Worm (Caenorhabditis elegans) whole organism, L2 larva: Measurements from ENCODE around the gene E02H9.1.
A peak's percentile ranks its signal among the peaks of the same experiment; 100 is the strongest.
"Not testable (repeated sequence)": the region's sequence is repeated elsewhere in the genome, so short reads cannot be mapped to it uniquely, and the experiment has no call there.

Experiments used
- C34F6.9 ChIP-seq: fragments of 150-350 bp; optimal IDR thresholded peaks from 2 replicates; lab custom pipeline; 2014; ENCODE audit warnings: missing biosample characterization, missing genetic modification characterization
- F13H6.1 ChIP-seq: sonication (generic microtip); optimal IDR thresholded peaks from 2 replicates; lab custom pipeline; 2016; ENCODE audit warnings: missing genetic modification characterization, missing compliant biosample characterization
- R02D3.7 ChIP-seq: fragments of 150-350 bp; optimal IDR thresholded peaks from 2 replicates; lab custom pipeline; 2014; ENCODE audit warnings: missing biosample characterization, missing genetic modification characterization
- Y55F3AM.14 ChIP-seq: fragments of 200-800 bp; sonication (Bioruptor generic); optimal IDR thresholded peaks from 2 replicates; lab custom pipeline; 2018; ENCODE audit warnings: mild to moderate bottlenecking, missing genetic modification characterization, missing compliant biosample characterization
- alr-1 ChIP-seq: fragments of 150-350 bp; optimal IDR thresholded peaks from 2 replicates; lab custom pipeline; 2014; ENCODE audit warnings: missing biosample characterization, missing genetic modification characterization
- aly-2 ChIP-seq: fragments of 150-350 bp; optimal IDR thresholded peaks from 2 replicates; lab custom pipeline; 2014; ENCODE audit warnings: missing biosample characterization, missing genetic modification characterization
- ama-1 ChIP-seq: fragments of 150-350 bp; optimal IDR thresholded peaks from 2 replicates; lab custom pipeline; 2018; ENCODE audit warnings: inconsistent platforms
- blmp-1 ChIP-seq: sonication (generic microtip); optimal IDR thresholded peaks from 2 replicates; lab custom pipeline; 2017; ENCODE audit warnings: missing genetic modification characterization, mild to moderate bottlenecking, missing compliant biosample characterization, antibody characterized with exemption, moderate library complexity; ENCODE audit not compliant: insufficient read depth
- ceh-82 ChIP-seq: fragments of 150-350 bp; optimal IDR thresholded peaks from 2 replicates; lab custom pipeline; 2014; ENCODE audit warnings: missing biosample characterization, missing genetic modification characterization
- crh-2 ChIP-seq: sonication (generic microtip); optimal IDR thresholded peaks from 2 replicates; lab custom pipeline; 2017; ENCODE audit warnings: missing biosample characterization, missing genetic modification characterization
- dmd-4 ChIP-seq: sonication (generic microtip); optimal IDR thresholded peaks from 2 replicates; lab custom pipeline; 2017; ENCODE audit warnings: missing biosample characterization, missing genetic modification characterization
- elt-1 ChIP-seq: fragments of 150-350 bp; optimal IDR thresholded peaks from 2 replicates; lab custom pipeline; 2014; ENCODE audit warnings: missing biosample characterization, missing genetic modification characterization
- elt-3 ChIP-seq: sonication (generic microtip); optimal IDR thresholded peaks from 2 replicates; lab custom pipeline; 2017; ENCODE audit warnings: missing biosample characterization, missing genetic modification characterization
- fos-1 ChIP-seq: fragments of 150-350 bp; optimal IDR thresholded peaks from 2 replicates; lab custom pipeline; 2014; ENCODE audit warnings: missing biosample characterization, missing genetic modification characterization
- gmeb-1 ChIP-seq: fragments of 150-350 bp; optimal IDR thresholded peaks from 2 replicates; lab custom pipeline; 2014; ENCODE audit warnings: missing biosample characterization, missing genetic modification characterization
- lin-11 ChIP-seq: fragments of 150-350 bp; sonication (generic microtip); optimal IDR thresholded peaks from 2 replicates; lab custom pipeline; 2014; ENCODE audit warnings: missing biosample characterization, missing genetic modification characterization, inconsistent platforms, mixed read lengths
- lin-13 ChIP-seq: fragments of 150-350 bp; optimal IDR thresholded peaks from 2 replicates; lab custom pipeline; 2014; ENCODE audit warnings: missing biosample characterization, missing genetic modification reagents, missing genetic modification characterization
- mab-5 ChIP-seq: fragments of 150-350 bp; optimal IDR thresholded peaks from 2 replicates; lab custom pipeline; 2014; ENCODE audit warnings: missing biosample characterization, missing genetic modification characterization
- mbf-1 ChIP-seq: sonication (generic microtip); optimal IDR thresholded peaks from 2 replicates; lab custom pipeline; 2017; ENCODE audit warnings: missing biosample characterization, missing genetic modification characterization
- nhr-10 ChIP-seq: sonication (generic microtip); optimal IDR thresholded peaks from 2 replicates; lab custom pipeline; 2017; ENCODE audit warnings: missing biosample characterization, missing genetic modification characterization
- nhr-11 ChIP-seq: fragments of 150-350 bp; optimal IDR thresholded peaks from 2 replicates; lab custom pipeline; 2014; ENCODE audit warnings: missing biosample characterization, missing genetic modification characterization
- nhr-129 ChIP-seq: fragments of 150-350 bp; optimal IDR thresholded peaks from 2 replicates; lab custom pipeline; 2014; ENCODE audit warnings: missing biosample characterization, missing genetic modification characterization
- nhr-21 ChIP-seq: fragments of 150-350 bp; optimal IDR thresholded peaks from 2 replicates; lab custom pipeline; 2014; ENCODE audit warnings: missing biosample characterization, missing genetic modification characterization
- nhr-23 ChIP-seq: fragments of 150-350 bp; optimal IDR thresholded peaks from 2 replicates; lab custom pipeline; 2014; ENCODE audit warnings: missing biosample characterization, missing genetic modification reagents, missing genetic modification characterization
- nhr-237 ChIP-seq: fragments of 150-350 bp; optimal IDR thresholded peaks from 2 replicates; lab custom pipeline; 2014; ENCODE audit warnings: missing biosample characterization, missing genetic modification characterization
- nhr-25 ChIP-seq: fragments of 150-350 bp; sonication (generic microtip); optimal IDR thresholded peaks from 3 replicates; lab custom pipeline; 2014; ENCODE audit warnings: missing biosample characterization, missing genetic modification characterization
- nhr-77 ChIP-seq: fragments of 150-350 bp; optimal IDR thresholded peaks from 2 replicates; lab custom pipeline; 2014; ENCODE audit warnings: missing biosample characterization, missing genetic modification characterization
- sem-4 ChIP-seq: fragments of 150-350 bp; optimal IDR thresholded peaks from 2 replicates; lab custom pipeline; 2014; ENCODE audit warnings: missing biosample characterization, missing genetic modification reagents, missing genetic modification characterization
- skn-1 ChIP-seq: sonication (generic microtip); optimal IDR thresholded peaks from 2 replicates; lab custom pipeline; 2017; ENCODE audit warnings: missing biosample characterization, missing genetic modification characterization
- sma-9 ChIP-seq, 2 experiments: fragments of 150-350 bp in 1 of 2; sonication (generic microtip) in 1 of 2; optimal IDR thresholded peaks; 2 replicates each; lab custom pipeline; 2014 to 2016; ENCODE audit warnings: missing genetic modification characterization in 2 of 2, mild to moderate bottlenecking in 1 of 2, missing biosample characterization in 1 of 2, missing compliant biosample characterization in 1 of 2, missing genetic modification reagents in 1 of 2, moderate library complexity in 1 of 2
- snpc-4 ChIP-seq: fragments of 150-350 bp; optimal IDR thresholded peaks from 2 replicates; lab custom pipeline; 2014; ENCODE audit warnings: missing biosample characterization, missing genetic modification characterization
- unc-39 ChIP-seq: fragments of 150-350 bp; optimal IDR thresholded peaks from 2 replicates; lab custom pipeline; 2014; ENCODE audit warnings: missing biosample characterization, missing genetic modification characterization
- unc-55 ChIP-seq: fragments of 150-350 bp; sonication (generic microtip); optimal IDR thresholded peaks from 3 replicates; lab custom pipeline; 2014; ENCODE audit warnings: missing biosample characterization, missing genetic modification reagents, missing genetic modification characterization
- unc-62 ChIP-seq: fragments of 150-350 bp; optimal IDR thresholded peaks from 2 replicates; lab custom pipeline; 2014; ENCODE audit warnings: missing biosample characterization, missing genetic modification reagents, missing genetic modification characterization
- ztf-1 ChIP-seq: fragments of 200-800 bp; sonication (Bioruptor generic); conservative IDR thresholded peaks from 2 replicates; pipeline ENCODE4 v1.3.6; 2022; ENCODE audit warnings: missing genetic modification characterization, missing compliant biosample characterization
- ztf-11 ChIP-seq: sonication (generic microtip); optimal IDR thresholded peaks from 2 replicates; lab custom pipeline; 2017; ENCODE audit warnings: missing biosample characterization, missing genetic modification characterization
- ztf-4 ChIP-seq: fragments of 150-350 bp; optimal IDR thresholded peaks from 2 replicates; lab custom pipeline; 2014; ENCODE audit warnings: missing biosample characterization, missing genetic modification characterization

E02H9.1 gene

ce11 chrIII:2435373-2435772, 32.9 kb upstream of the E02H9.1 start, which contains the start of gene W04B5.6:
Gene W04B5.6 (minus strand): TSS chrIII:2435473.
- TF ChIP-seq ztf-1; ceh-82 (tag; lab: Kevin White, UChicago); nhr-23 (tag; lab: Kevin White, UChicago): not testable (repeated sequence)

ce11 chrIII:2435805-2436204, 32.5 kb upstream of the E02H9.1 start, which contains the start of gene E02H9.6:
Gene E02H9.6 (plus strand): TSS chrIII:2436105.
- not testable (repeated sequence) for TF ChIP-seq lin-13 (GFP tag; lab: Kevin White, UChicago); aly-2 (tag; lab: Kevin White, UChicago); skn-1

DNA sequence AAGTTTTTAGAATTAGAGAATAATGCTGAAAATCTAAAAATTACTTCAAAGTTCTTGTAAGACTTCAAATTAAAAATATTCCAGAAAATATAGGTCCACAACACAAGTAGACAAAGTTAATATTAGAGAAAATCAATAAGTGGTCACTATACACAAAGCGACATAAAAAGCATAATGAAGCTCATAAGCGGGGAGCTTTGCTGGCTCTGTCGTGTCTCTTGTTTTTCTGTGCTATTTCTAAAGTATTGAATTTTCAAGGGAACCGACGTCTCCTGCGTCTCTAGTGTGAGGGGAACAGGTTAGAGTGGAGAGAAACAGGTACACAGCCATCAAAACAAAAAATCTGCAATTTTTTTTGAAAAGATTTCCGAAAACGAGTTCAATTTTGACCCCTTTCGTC, 29.7 kb upstream of the E02H9.1 start, which contains the start of gene E02H9.13:
Gene E02H9.13 (minus strand): TSS at position 199 of the 400 bp plus-strand sequence.
- TF ChIP-seq unc-55 (GFP tag; lab: Kevin White, UChicago) (peak; percentile 81), sem-4 (tag; lab: Kevin White, UChicago) (no peak), C34F6.9 (peak; percentile 16)

DNA sequence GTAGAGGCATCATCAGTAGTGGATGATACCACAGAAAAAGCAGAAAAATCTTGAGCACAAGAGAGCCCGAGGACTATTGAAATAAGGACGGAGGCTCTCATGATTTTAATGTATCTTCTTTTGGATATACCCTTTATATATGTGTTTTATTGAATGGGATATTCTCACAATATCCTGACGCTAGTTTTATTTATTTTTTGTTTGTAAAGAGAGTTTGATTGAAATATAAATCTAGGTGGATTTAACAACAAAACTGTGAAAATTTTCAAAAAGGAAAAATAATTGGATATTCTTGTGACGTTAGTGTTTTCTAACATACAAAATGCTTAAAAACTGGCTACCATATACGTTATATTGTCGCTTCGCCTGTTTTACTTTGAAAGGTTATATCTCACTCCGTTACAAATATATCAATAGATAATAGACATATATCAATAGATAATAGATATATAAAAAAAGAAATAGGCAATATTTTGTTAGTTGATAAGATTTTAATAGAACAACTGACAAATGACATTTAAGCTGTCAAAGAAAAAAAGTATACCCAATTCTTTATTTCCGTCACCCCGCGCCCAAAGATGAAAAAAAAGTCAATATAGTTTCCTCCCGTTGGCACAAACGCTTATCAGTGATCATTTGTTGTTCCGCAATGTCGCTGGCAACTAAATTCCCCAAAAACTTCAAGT, 22.6 kb upstream of the E02H9.1 start, which contains the start of the genes E02H9.7 and klo-2:
Gene E02H9.7 (minus strand): TSS at position 101 of the 686 bp plus-strand sequence.
Gene klo-2 (plus strand): TSS at position 636 of the 686 bp plus-strand sequence.
- TF ChIP-seq sma-9 (GFP tag; optimal IDR thresholded peaks at IDR 0.05; lab: Kevin White, UChicago) (no peak), sma-9 (tag; optimal IDR thresholded peaks at IDR 0.05; lab: Kevin White, UChicago) (no peak), nhr-11 (tag; lab: Kevin White, UChicago) (no peak), ama-1 (no peak), ztf-1 (no peak), ztf-11 (tag; lab: Kevin White, UChicago) (no peak), nhr-25 (no peak), ceh-82 (tag; lab: Kevin White, UChicago) (no peak), fos-1 (no peak), nhr-77 (no peak), mbf-1 (no peak), lin-11 (tag; lab: Kevin White, UChicago) (no peak), unc-39 (tag; lab: Kevin White, UChicago) (no peak), gmeb-1 (tag; lab: Kevin White, UChicago) (no peak), nhr-21 (tag; lab: Kevin White, UChicago) (no peak), mab-5 (tag; lab: Kevin White, UChicago) (no peak)

ce11 chrIII:2454757-2455306, 13.5 kb upstream of the E02H9.1 start, which contains the start of gene nhr-121:
Gene nhr-121 (minus strand): TSS chrIII:2454807.
- no peak for TF ChIP-seq nhr-25
- peak; percentile 44 for TF ChIP-seq fos-1

DNA sequence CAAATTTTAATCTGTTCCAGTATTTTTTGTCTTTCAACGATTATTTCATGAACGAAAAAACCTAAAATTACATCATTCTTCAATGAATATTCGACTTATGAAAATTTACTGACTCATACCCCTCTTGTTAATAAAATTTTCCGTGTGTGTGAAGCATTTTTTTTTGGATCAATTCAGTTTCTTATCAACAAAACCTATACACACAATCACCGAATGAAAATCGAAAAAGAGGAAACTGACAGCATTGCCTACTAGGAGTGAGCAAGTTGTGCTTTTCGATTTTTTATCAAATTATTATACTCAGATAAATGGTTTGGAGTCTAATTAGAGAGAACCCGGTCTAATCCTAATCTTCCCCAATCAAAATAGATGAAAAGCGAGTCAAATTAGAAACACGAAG, 9.5 kb upstream of the E02H9.1 start, which contains the start of gene E02H9.3:
Gene E02H9.3 (plus strand): TSS at position 301 of the 400 bp plus-strand sequence.
- peak; percentile 44 for TF ChIP-seq fos-1

DNA sequence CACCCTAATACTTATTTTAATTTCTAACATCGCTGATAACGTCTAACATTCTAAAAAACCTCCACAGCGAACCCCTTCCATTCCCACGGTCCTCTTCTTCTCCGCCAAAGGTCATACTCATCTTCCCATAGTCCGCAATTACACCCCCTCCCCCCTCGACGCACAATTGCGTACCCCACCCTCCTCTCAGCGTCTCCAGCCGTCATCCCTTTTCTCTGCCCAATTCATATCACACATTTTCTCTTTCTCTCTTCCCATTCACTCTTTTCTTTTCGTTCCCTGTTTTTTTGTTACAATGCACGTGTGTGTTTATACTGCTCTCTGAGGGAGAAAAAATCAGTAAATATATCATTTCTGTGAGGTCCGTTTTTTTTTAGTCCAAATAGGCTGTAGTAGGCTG, 3.6 kb downstream of the E02H9.1 start:
- TF ChIP-seq nhr-11 (tag; lab: Kevin White, UChicago) (no peak), blmp-1 (tag; lab: Kevin White, UChicago) (peak; percentile 21), elt-3 (tag; lab: Kevin White, UChicago) (no peak), crh-2 (peak; percentile 29), unc-62 (GFP tag; lab: Kevin White, UChicago) (no peak), gmeb-1 (tag; lab: Kevin White, UChicago) (peak; percentile 45), nhr-129 (tag; lab: Kevin White, UChicago) (peak; percentile 81), F13H6.1 (no peak), C34F6.9 (peak; percentile 75), nhr-10 (tag; lab: Kevin White, UChicago) (no peak), alr-1 (tag; lab: Kevin White, UChicago) (no peak), sem-4 (tag; lab: Kevin White, UChicago) (no peak), lin-11 (tag; lab: Kevin White, UChicago) (peak; percentile 46), ama-1 (no peak), mbf-1 (no peak), snpc-4 (tag; lab: Kevin White, UChicago) (no peak), R02D3.7 (no peak), nhr-21 (tag; lab: Kevin White, UChicago) (no peak), ztf-4 (tag; lab: Kevin White, UChicago) (peak; percentile 57), unc-55 (GFP tag; lab: Kevin White, UChicago) (peak; percentile 83), lin-13 (GFP tag; lab: Kevin White, UChicago) (peak; percentile 70), ceh-82 (tag; lab: Kevin White, UChicago) (no peak), dmd-4 (no peak), nhr-77 (no peak), fos-1 (peak; percentile 72), Y55F3AM.14 (no peak), nhr-237 (no peak), elt-1 (tag; lab: Kevin White, UChicago) (no peak)
